Worm (Caenorhabditis elegans): ENCODE results near the gene C08B6.5.

DNA sequence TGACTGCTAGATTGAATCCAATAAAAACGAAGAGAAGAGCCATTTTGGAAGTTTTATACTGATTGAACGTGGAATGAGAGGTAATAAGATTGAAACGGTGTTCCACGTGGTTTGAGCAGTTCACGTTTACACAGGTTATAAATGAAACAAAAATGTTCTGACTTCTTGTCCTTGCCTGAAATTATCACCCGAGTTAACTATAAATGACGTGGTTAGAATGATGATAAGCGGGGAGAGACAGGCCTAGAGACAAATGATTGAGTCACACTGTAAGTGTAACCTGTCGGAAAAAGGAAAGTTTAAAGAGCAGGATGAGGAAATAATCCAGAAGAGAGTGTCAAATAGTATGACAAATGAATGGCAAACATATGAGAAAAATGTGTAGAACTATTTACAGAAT, 43.4 kb downstream of the C08B6.5 start, which contains the start of gene C51E3.10:
- no peak for TF ChIP-seq ceh-13 (GFP tag; optimal IDR thresholded peaks at IDR 0.05)
- no peak for TF ChIP-seq ama-1 (optimal IDR thresholded peaks at IDR 0.05)
- no peak for TF ChIP-seq hnd-1 (tag; optimal IDR thresholded peaks at IDR 0.05)
- no peak for TF ChIP-seq ceh-36 (tag; optimal IDR thresholded peaks at IDR 0.05)
- TF ChIP-seq ets-7 (tag; optimal IDR thresholded peaks at IDR 0.05): no peak
- no peak for TF ChIP-seq aly-1 (tag; optimal IDR thresholded peaks at IDR 0.05)
- TF ChIP-seq hmg-4 (GFP tag; optimal IDR thresholded peaks at IDR 0.05): no peak
- no peak for TF ChIP-seq tbx-37 (GFP tag; conservative IDR thresholded peaks at IDR 0.05)
- TF ChIP-seq B0310.2 (tag; optimal IDR thresholded peaks at IDR 0.05): no peak
- TF ChIP-seq sea-1 (GFP tag; conservative IDR thresholded peaks at IDR 0.05): no peak
- no peak for TF ChIP-seq scrt-1 (GFP tag; IDR thresholded peaks at IDR 0.05)
- no peak for TF ChIP-seq flt-1 (GFP tag; IDR thresholded peaks at IDR 0.05)
- TF ChIP-seq hmbx-1 (tag; optimal IDR thresholded peaks at IDR 0.05): no peak
- TF ChIP-seq tra-4 (tag; optimal IDR thresholded peaks at IDR 0.05): no peak
